Worm (Caenorhabditis elegans) whole organism, L1 larva: ENCODE results near the gene srh-245.

Source experiments
- C16A3.4 ChIP-seq: fragments of 150-350 bp; optimal IDR thresholded peaks from 2 replicates; lab custom pipeline; 2014; ENCODE audit warnings: missing biosample characterization, missing genetic modification characterization
- Y116A8C.19 ChIP-seq: sonication (generic microtip); optimal IDR thresholded peaks from 2 replicates; lab custom pipeline; 2016; ENCODE audit warnings: missing compliant biosample characterization, missing genetic modification characterization, borderline replicate concordance
- aha-1 ChIP-seq: fragments of 150-350 bp; optimal IDR thresholded peaks from 2 replicates; lab custom pipeline; 2014; ENCODE audit warnings: missing biosample characterization, missing genetic modification characterization
- alr-1 ChIP-seq: fragments of 200-800 bp; sonication (Bioruptor generic); optimal IDR thresholded peaks from 2 replicates; lab custom pipeline; 2018; ENCODE audit warnings: borderline replicate concordance, mild to moderate bottlenecking, missing genetic modification characterization, missing compliant biosample characterization
- aly-2 ChIP-seq: fragments of 150-350 bp; optimal IDR thresholded peaks from 2 replicates; lab custom pipeline; 2014; ENCODE audit warnings: missing biosample characterization, missing genetic modification characterization
- ceh-88 ChIP-seq: fragments of 200-800 bp; sonication (Bioruptor generic); IDR thresholded peaks from 2 replicates; pipeline ENCODE4 v1.3.6; 2022; ENCODE audit warnings: missing genetic modification characterization, missing compliant biosample characterization
- ceh-90 ChIP-seq: sonication (generic microtip); optimal IDR thresholded peaks from 2 replicates; lab custom pipeline; 2016; ENCODE audit warnings: missing genetic modification characterization, missing compliant biosample characterization
- dpl-1 ChIP-seq, 3 experiments: fragments of 150-350 bp in 2 of 3; sonication (generic microtip) in 1 of 3; optimal IDR thresholded peaks; 2 replicates each; lab custom pipeline; 2014 to 2017; ENCODE audit warnings: missing biosample characterization in 3 of 3, missing genetic modification characterization in 3 of 3, missing genetic modification reagents in 3 of 3
- egl-13 ChIP-seq: sonication (generic microtip); optimal IDR thresholded peaks from 2 replicates; lab custom pipeline; 2016; ENCODE audit warnings: missing genotype, missing genetic modification reagents, missing genetic modification characterization, missing compliant biosample characterization
- elt-2 ChIP-seq: sonication (generic microtip); optimal IDR thresholded peaks from 2 replicates; lab custom pipeline; 2016; ENCODE audit warnings: missing genetic modification characterization, mild to moderate bottlenecking, inconsistent platforms, missing compliant biosample characterization, missing genetic modification reagents
- elt-3 ChIP-seq, 6 experiments: fragments of 150-350 bp in 1 of 6; sonication (generic microtip); optimal IDR thresholded peaks; 2 replicates each; lab custom pipeline; 2017 to 2018; ENCODE audit warnings: missing biosample characterization in 6 of 6, missing genetic modification characterization in 6 of 6, inconsistent platforms in 1 of 6
- ets-5 ChIP-seq: fragments of 200-800 bp; sonication (Bioruptor generic); IDR thresholded peaks from 2 replicates; pipeline ENCODE4 v1.3.6; 2022; ENCODE audit warnings: missing genetic modification characterization, missing compliant biosample characterization
- fkh-10 ChIP-seq: sonication (generic microtip); optimal IDR thresholded peaks from 2 replicates; lab custom pipeline; 2017; ENCODE audit warnings: missing biosample characterization, missing genetic modification reagents, missing genetic modification characterization
- fkh-4 ChIP-seq: sonication (generic microtip); optimal IDR thresholded peaks from 2 replicates; lab custom pipeline; 2016; ENCODE audit warnings: missing compliant biosample characterization, missing genetic modification characterization, borderline replicate concordance
- fkh-8 ChIP-seq: sonication (generic microtip); optimal IDR thresholded peaks from 2 replicates; lab custom pipeline; 2016; ENCODE audit warnings: mild to moderate bottlenecking, missing genetic modification characterization, missing compliant biosample characterization
- hlh-4 ChIP-seq: sonication (generic microtip); optimal IDR thresholded peaks from 2 replicates; lab custom pipeline; 2016; ENCODE audit warnings: mild to moderate bottlenecking, missing genetic modification characterization, missing compliant biosample characterization
- irx-1 ChIP-seq: sonication (generic microtip); optimal IDR thresholded peaks from 2 replicates; lab custom pipeline; 2016; ENCODE audit warnings: missing genetic modification characterization, missing compliant biosample characterization
- isw-1 ChIP-seq: fragments of 200-800 bp; sonication (Bioruptor generic); IDR thresholded peaks from 2 replicates; pipeline ENCODE4 v1.3.6; 2022; ENCODE audit warnings: missing genetic modification characterization, missing compliant biosample characterization
- lin-13 ChIP-seq: fragments of 150-350 bp; optimal IDR thresholded peaks from 2 replicates; lab custom pipeline; 2014; ENCODE audit warnings: missing biosample characterization, missing genetic modification reagents, missing genetic modification characterization
- lin-14 ChIP-seq: fragments of 200-800 bp; sonication (Bioruptor generic); optimal IDR thresholded peaks from 2 replicates; lab custom pipeline; 2018; ENCODE audit warnings: mild to moderate bottlenecking, missing genetic modification characterization, moderate library complexity, missing compliant biosample characterization
- lin-35 ChIP-seq, 2 experiments: fragments of 150-350 bp; optimal IDR thresholded peaks; 2 replicates each; lab custom pipeline; 2014; ENCODE audit warnings: missing biosample characterization in 2 of 2, missing genetic modification characterization in 2 of 2, missing genetic modification reagents in 2 of 2
- lsy-2 ChIP-seq, 2 experiments: fragments of 150-350 bp; optimal IDR thresholded peaks; 2 replicates each; lab custom pipeline; 2014; ENCODE audit warnings: missing biosample characterization in 2 of 2, missing genetic modification characterization in 2 of 2
- mab-9 ChIP-seq: fragments of 200-800 bp; sonication (Bioruptor generic); IDR thresholded peaks from 2 replicates; pipeline ENCODE4 v1.3.6; 2022; ENCODE audit warnings: missing genetic modification reagents, missing genetic modification characterization, missing compliant biosample characterization
- mdl-1 ChIP-seq, 2 experiments: fragments of 150-350 bp; optimal IDR thresholded peaks; 2 replicates each; lab custom pipeline; 2014 to 2017; ENCODE audit warnings: missing biosample characterization in 2 of 2, missing genetic modification characterization in 2 of 2, inconsistent platforms in 1 of 2
- mef-2 ChIP-seq: fragments of 150-350 bp; optimal IDR thresholded peaks from 2 replicates; lab custom pipeline; 2014; ENCODE audit warnings: missing biosample characterization, missing genetic modification characterization
- mep-1 ChIP-seq: fragments of 150-350 bp; optimal IDR thresholded peaks from 2 replicates; lab custom pipeline; 2014; ENCODE audit warnings: missing biosample characterization, missing genetic modification characterization
- nhr-11 ChIP-seq: fragments of 150-350 bp; optimal IDR thresholded peaks from 2 replicates; lab custom pipeline; 2014; ENCODE audit warnings: missing biosample characterization, missing genetic modification characterization
- nhr-12 ChIP-seq: sonication (generic microtip); optimal IDR thresholded peaks from 2 replicates; lab custom pipeline; 2017; ENCODE audit warnings: missing biosample characterization, missing genetic modification characterization
- nhr-19 ChIP-seq: fragments of 200-800 bp; sonication (Bioruptor generic); conservative IDR thresholded peaks from 2 replicates; pipeline ENCODE4 v1.3.6; 2022; ENCODE audit warnings: missing genetic modification characterization, missing compliant biosample characterization
- nhr-20 ChIP-seq: sonication (generic microtip); optimal IDR thresholded peaks from 2 replicates; lab custom pipeline; 2016; ENCODE audit warnings: mild to moderate bottlenecking, missing genetic modification characterization, missing compliant biosample characterization
- nhr-47 ChIP-seq: sonication (generic microtip); optimal IDR thresholded peaks from 2 replicates; lab custom pipeline; 2016; ENCODE audit warnings: mild to moderate bottlenecking, missing genetic modification characterization, moderate library complexity, missing compliant biosample characterization
- nhr-71 ChIP-seq: sonication (generic microtip); optimal IDR thresholded peaks from 2 replicates; lab custom pipeline; 2016; ENCODE audit warnings: mild to moderate bottlenecking, missing genetic modification characterization, moderate library complexity, missing compliant biosample characterization
- nhr-76 ChIP-seq: sonication (generic microtip); optimal IDR thresholded peaks from 2 replicates; lab custom pipeline; 2017; ENCODE audit warnings: missing biosample characterization, missing genetic modification characterization
- nhr-77 ChIP-seq: fragments of 150-350 bp; optimal IDR thresholded peaks from 2 replicates; lab custom pipeline; 2014; ENCODE audit warnings: missing biosample characterization, missing genetic modification characterization
- pag-3 ChIP-seq: sonication (generic microtip); optimal IDR thresholded peaks from 2 replicates; lab custom pipeline; 2017; ENCODE audit warnings: missing genetic modification characterization, mild to moderate bottlenecking, missing compliant biosample characterization, antibody characterized with exemption, borderline replicate concordance; ENCODE audit not compliant: insufficient read depth
- pax-3 ChIP-seq: fragments of 200-800 bp; sonication (Bioruptor generic); optimal IDR thresholded peaks from 2 replicates; lab custom pipeline; 2018; ENCODE audit warnings: mild to moderate bottlenecking, missing genetic modification characterization, moderate library complexity, missing compliant biosample characterization
- pqm-1 ChIP-seq: sonication (generic microtip); optimal IDR thresholded peaks from 3 replicates; lab custom pipeline; 2017; ENCODE audit warnings: missing biosample characterization, missing genetic modification characterization
- skn-1 ChIP-seq: fragments of 150-350 bp; optimal IDR thresholded peaks from 2 replicates; lab custom pipeline; 2014; ENCODE audit warnings: missing biosample characterization, missing genetic modification characterization
- sox-4 ChIP-seq: sonication (generic microtip); optimal IDR thresholded peaks from 2 replicates; lab custom pipeline; 2016; ENCODE audit warnings: missing genetic modification characterization, missing compliant biosample characterization
- sup-37 ChIP-seq: fragments of 200-800 bp; sonication (Bioruptor generic); optimal IDR thresholded peaks from 2 replicates; lab custom pipeline; 2018; ENCODE audit warnings: mild to moderate bottlenecking, missing genetic modification characterization, missing compliant biosample characterization
- swsn-7 ChIP-seq: sonication (generic microtip); optimal IDR thresholded peaks from 2 replicates; lab custom pipeline; 2016; ENCODE audit warnings: missing genetic modification characterization, missing compliant biosample characterization
- tbx-2 ChIP-seq: sonication (generic microtip); optimal IDR thresholded peaks from 2 replicates; lab custom pipeline; 2016; ENCODE audit warnings: missing genetic modification characterization, missing compliant biosample characterization
- unc-30 ChIP-seq: sonication (generic microtip); optimal IDR thresholded peaks from 2 replicates; lab custom pipeline; 2017; ENCODE audit warnings: missing biosample characterization, missing genetic modification characterization
- unc-62 ChIP-seq: fragments of 150-350 bp; optimal IDR thresholded peaks from 2 replicates; lab custom pipeline; 2014; ENCODE audit warnings: missing biosample characterization, missing genetic modification reagents, missing genetic modification characterization
- unc-86 ChIP-seq: sonication (generic microtip); optimal IDR thresholded peaks from 2 replicates; lab custom pipeline; 2016; ENCODE audit warnings: missing genetic modification characterization, missing compliant biosample characterization
- zag-1 ChIP-seq: fragments of 150-350 bp; optimal IDR thresholded peaks from 2 replicates; lab custom pipeline; 2014; ENCODE audit warnings: missing biosample characterization, missing genetic modification characterization
- zip-4 ChIP-seq: fragments of 200-800 bp; sonication (Bioruptor generic); optimal IDR thresholded peaks from 2 replicates; lab custom pipeline; 2018; ENCODE audit warnings: mild to moderate bottlenecking, missing genetic modification characterization, moderate library complexity, missing compliant biosample characterization
- ztf-11 ChIP-seq, 2 experiments: sonication (generic microtip); optimal IDR thresholded peaks; 2 replicates each; lab custom pipeline; 2016 to 2017; ENCODE audit warnings: missing genetic modification characterization in 2 of 2, missing biosample characterization in 1 of 2, missing compliant biosample characterization in 1 of 2

Gene srh-245

DNA sequence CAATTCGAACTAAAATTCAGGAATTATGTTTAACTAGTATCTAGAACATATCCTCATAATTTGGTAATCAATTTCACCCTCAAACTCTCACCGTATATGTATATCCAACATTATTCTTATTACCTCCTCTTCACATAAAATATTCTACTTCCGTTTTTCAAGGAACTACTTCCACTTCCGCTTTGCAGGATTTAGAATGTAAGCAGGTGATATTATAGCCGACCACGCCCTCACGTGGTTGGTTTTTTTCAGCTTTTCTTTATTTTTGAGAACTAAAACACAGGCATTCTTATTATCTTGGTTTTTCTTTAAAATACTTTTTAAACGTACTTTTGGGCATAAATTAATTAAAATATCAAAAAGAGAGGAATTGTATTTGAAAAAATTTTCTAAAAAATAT lies 37.8 kb downstream of the srh-245 start:
- TF ChIP-seq swsn-7 (peak; percentile 28), lin-14 (GFP tag; lab: Kevin White, UChicago) (peak; percentile 75), sox-4 (tag; lab: Kevin White, UChicago) (peak; percentile 43), fkh-8 (peak; percentile 93), nhr-71 (peak; percentile 82), nhr-47 (tag; lab: Kevin White, UChicago) (peak; percentile 77), lsy-2 (tag; optimal IDR thresholded peaks at IDR 0.05; lab: Kevin White, UChicago) (peak in 1 of 2 experiments; percentile 38), fkh-4 (tag; lab: Kevin White, UChicago) (no peak), nhr-20 (peak; percentile 44), hlh-4 (tag; lab: Kevin White, UChicago) (peak; percentile 97), fkh-10 (GFP tag; lab: Kevin White, UChicago) (no peak), pag-3 (tag; lab: Kevin White, UChicago) (no peak), mef-2 (tag; lab: Kevin White, UChicago) (no peak), sup-37 (GFP tag; lab: Kevin White, UChicago) (no peak), nhr-11 (tag; lab: Kevin White, UChicago) (peak; percentile 27), unc-86 (tag; lab: Kevin White, UChicago) (peak; percentile 34)

DNA sequence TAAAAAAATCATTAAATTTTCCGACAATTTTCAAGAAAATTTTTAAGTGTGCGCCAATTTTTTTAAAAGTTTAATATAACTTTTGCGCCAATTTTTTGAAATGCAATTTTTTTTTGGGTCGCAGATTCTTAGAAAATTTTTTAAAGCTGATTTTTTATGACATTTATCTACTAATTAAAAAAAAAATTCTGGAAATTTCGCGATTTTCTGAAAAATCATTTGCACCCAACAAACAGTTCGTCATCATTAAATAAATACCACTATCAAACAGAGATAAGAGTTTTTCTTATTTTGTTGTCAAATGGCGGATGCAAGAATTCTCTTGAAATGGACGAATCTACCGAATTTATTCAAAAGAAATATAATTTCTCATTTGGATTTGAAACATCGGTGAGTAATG lies 40.4 kb downstream of the srh-245 start, which contains the start of gene F48G7.13:
Gene F48G7.13, plus strand, starts transcription at position 301 of the 400 bp plus-strand sequence.
- TF ChIP-seq zag-1 (no peak), nhr-12 (tag; lab: Kevin White, UChicago) (no peak), aly-2 (tag; lab: Kevin White, UChicago) (no peak)
- TF ChIP-seq, all 84 proteins: peak for 0

DNA sequence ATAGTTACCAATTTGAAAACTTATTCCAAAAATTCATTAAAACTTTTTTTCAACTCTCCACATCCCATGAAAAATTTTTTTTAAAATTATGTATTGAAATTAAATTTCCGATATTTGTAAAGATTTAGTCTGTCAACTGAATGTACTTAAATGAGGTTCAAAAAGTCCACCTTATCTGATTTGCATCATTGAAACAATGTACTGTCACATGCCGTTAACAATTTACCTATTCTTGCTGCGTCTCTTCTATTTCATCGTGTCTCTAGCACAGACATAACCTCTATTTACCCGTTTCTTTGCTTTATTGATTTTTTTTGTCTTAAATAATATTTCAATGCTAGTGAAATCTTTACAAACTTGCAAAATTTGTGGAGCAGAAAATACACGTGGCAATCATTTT lies 45.5 kb downstream of the srh-245 start, which contains the start of gene nhr-90:
Gene nhr-90, plus strand, starts transcription at position 296 of the 400 bp plus-strand sequence.
- TF ChIP-seq zip-4 (GFP tag; lab: Kevin White, UChicago) = no peak
- TF ChIP-seq dpl-1 (GFP tag; optimal IDR thresholded peaks at IDR 0.05; lab: Kevin White, UChicago) = no peak
- TF ChIP-seq nhr-77 (tag; lab: Kevin White, UChicago) = no peak
- no peak for TF ChIP-seq unc-62 (GFP tag; lab: Kevin White, UChicago)
- no peak for TF ChIP-seq mep-1 (tag; lab: Kevin White, UChicago)
- no peak for TF ChIP-seq tbx-2 (tag; lab: Kevin White, UChicago)
- no peak for TF ChIP-seq pag-3 (tag; lab: Kevin White, UChicago)
- no peak for TF ChIP-seq ceh-90 (tag; lab: Kevin White, UChicago)
- TF ChIP-seq nhr-76 (tag; lab: Kevin White, UChicago) = no peak
- TF ChIP-seq skn-1 (tag; lab: Kevin White, UChicago) = peak; percentile 18
- no peak for TF ChIP-seq alr-1 (tag; lab: Kevin White, UChicago)
- no peak for TF ChIP-seq Y116A8C.19
- TF ChIP-seq nhr-71 = no peak
- no peak for TF ChIP-seq mab-9 (GFP tag; lab: Robert Waterston, UW)
- no peak for TF ChIP-seq fkh-8
- TF ChIP-seq sup-37 (GFP tag; lab: Kevin White, UChicago) = no peak
- TF ChIP-seq fkh-4 (tag; lab: Kevin White, UChicago) = no peak
- no peak for TF ChIP-seq mdl-1 (tag; optimal IDR thresholded peaks at IDR 0.05; lab: Kevin White, UChicago)
- TF ChIP-seq unc-30 (tag; lab: Kevin White, UChicago) = no peak
- TF ChIP-seq nhr-20 = peak; percentile 55
- peak in 1 of 2 experiments; percentile 46 for TF ChIP-seq lin-35 (GFP tag; optimal IDR thresholded peaks at IDR 0.05; lab: Kevin White, UChicago)
- no peak for TF ChIP-seq elt-3 (tag; optimal IDR thresholded peaks at IDR 0.05; lab: Kevin White, UChicago)
- TF ChIP-seq irx-1 = no peak
- no peak for TF ChIP-seq ceh-88 (GFP tag; lab: Robert Waterston, UW)
- no peak for TF ChIP-seq egl-13 (tag; lab: Kevin White, UChicago)
- TF ChIP-seq elt-2 = no peak
- no peak for TF ChIP-seq nhr-11 (tag; lab: Kevin White, UChicago)
- TF ChIP-seq C16A3.4 (tag; lab: Kevin White, UChicago) = peak; percentile 5
- no peak for TF ChIP-seq ztf-11 (tag; optimal IDR thresholded peaks at IDR 0.05; lab: Kevin White, UChicago)
- no peak for TF ChIP-seq aha-1 (tag; lab: Kevin White, UChicago)
- no peak for TF ChIP-seq pax-3 (tag; lab: Kevin White, UChicago)
- TF ChIP-seq pqm-1 (tag; lab: Kevin White, UChicago) = no peak
- no peak for TF ChIP-seq ets-5 (GFP tag; lab: Robert Waterston, UW)
- no peak for TF ChIP-seq isw-1 (GFP tag; lab: Robert Waterston, UW)
- no peak for TF ChIP-seq mef-2 (tag; lab: Kevin White, UChicago)
- no peak for TF ChIP-seq lin-13 (GFP tag; lab: Kevin White, UChicago)
- no peak for TF ChIP-seq nhr-19 (GFP tag; lab: Robert Waterston, UW)
